Worm (Caenorhabditis elegans) whole organism, L2 larva: ENCODE data around the gene E02A10.4.
A peak's percentile ranks its signal among the peaks of the same experiment; 100 is the strongest.

Experiments
- C34F6.9 ChIP-seq: fragments of 150-350 bp; optimal IDR thresholded peaks from 2 replicates; lab custom pipeline; 2014; ENCODE audit warnings: missing biosample characterization, missing genetic modification characterization
- F13H6.1 ChIP-seq: sonication (generic microtip); optimal IDR thresholded peaks from 2 replicates; lab custom pipeline; 2016; ENCODE audit warnings: missing genetic modification characterization, missing compliant biosample characterization
- R02D3.7 ChIP-seq: fragments of 150-350 bp; optimal IDR thresholded peaks from 2 replicates; lab custom pipeline; 2014; ENCODE audit warnings: missing biosample characterization, missing genetic modification characterization
- alr-1 ChIP-seq: fragments of 150-350 bp; optimal IDR thresholded peaks from 2 replicates; lab custom pipeline; 2014; ENCODE audit warnings: missing biosample characterization, missing genetic modification characterization
- ama-1 ChIP-seq: fragments of 150-350 bp; optimal IDR thresholded peaks from 2 replicates; lab custom pipeline; 2018; ENCODE audit warnings: inconsistent platforms
- blmp-1 ChIP-seq: sonication (generic microtip); optimal IDR thresholded peaks from 2 replicates; lab custom pipeline; 2017; ENCODE audit warnings: missing genetic modification characterization, mild to moderate bottlenecking, missing compliant biosample characterization, antibody characterized with exemption, moderate library complexity; ENCODE audit not compliant: insufficient read depth
- ceh-16 ChIP-seq: fragments of 150-350 bp; optimal IDR thresholded peaks from 2 replicates; lab custom pipeline; 2014; ENCODE audit warnings: missing biosample characterization, missing genetic modification characterization
- crh-2 ChIP-seq: sonication (generic microtip); optimal IDR thresholded peaks from 2 replicates; lab custom pipeline; 2017; ENCODE audit warnings: missing biosample characterization, missing genetic modification characterization
- dmd-4 ChIP-seq: sonication (generic microtip); optimal IDR thresholded peaks from 2 replicates; lab custom pipeline; 2017; ENCODE audit warnings: missing biosample characterization, missing genetic modification characterization
- egl-27 ChIP-seq: sonication (generic microtip); optimal IDR thresholded peaks from 3 replicates; lab custom pipeline; 2017; ENCODE audit warnings: missing biosample characterization, missing genetic modification reagents, missing genetic modification characterization
- elt-3 ChIP-seq: sonication (generic microtip); optimal IDR thresholded peaks from 2 replicates; lab custom pipeline; 2017; ENCODE audit warnings: missing biosample characterization, missing genetic modification characterization
- fos-1 ChIP-seq: fragments of 150-350 bp; optimal IDR thresholded peaks from 2 replicates; lab custom pipeline; 2014; ENCODE audit warnings: missing biosample characterization, missing genetic modification characterization
- lin-11 ChIP-seq: fragments of 150-350 bp; sonication (generic microtip); optimal IDR thresholded peaks from 2 replicates; lab custom pipeline; 2014; ENCODE audit warnings: missing biosample characterization, missing genetic modification characterization, inconsistent platforms, mixed read lengths
- lin-39 ChIP-seq: fragments of 150-350 bp; optimal IDR thresholded peaks from 2 replicates; lab custom pipeline; 2014; ENCODE audit warnings: missing biosample characterization, missing genetic modification reagents, missing genetic modification characterization
- mab-5 ChIP-seq: fragments of 150-350 bp; optimal IDR thresholded peaks from 2 replicates; lab custom pipeline; 2014; ENCODE audit warnings: missing biosample characterization, missing genetic modification characterization
- mdl-1 ChIP-seq, 2 experiments: fragments of 150-350 bp in 1 of 2; sonication (generic microtip) in 1 of 2; optimal IDR thresholded peaks; 2 replicates each; lab custom pipeline; 2017; ENCODE audit warnings: missing biosample characterization in 2 of 2, missing genetic modification characterization in 2 of 2
- nhr-10 ChIP-seq: sonication (generic microtip); optimal IDR thresholded peaks from 2 replicates; lab custom pipeline; 2017; ENCODE audit warnings: missing biosample characterization, missing genetic modification characterization
- nhr-11 ChIP-seq: fragments of 150-350 bp; optimal IDR thresholded peaks from 2 replicates; lab custom pipeline; 2014; ENCODE audit warnings: missing biosample characterization, missing genetic modification characterization
- nhr-12 ChIP-seq: fragments of 150-350 bp; optimal IDR thresholded peaks from 2 replicates; lab custom pipeline; 2014; ENCODE audit warnings: missing biosample characterization, missing genetic modification characterization
- nhr-129 ChIP-seq: fragments of 150-350 bp; optimal IDR thresholded peaks from 2 replicates; lab custom pipeline; 2014; ENCODE audit warnings: missing biosample characterization, missing genetic modification characterization
- nhr-21 ChIP-seq: fragments of 150-350 bp; optimal IDR thresholded peaks from 2 replicates; lab custom pipeline; 2014; ENCODE audit warnings: missing biosample characterization, missing genetic modification characterization
- nhr-23 ChIP-seq: fragments of 150-350 bp; optimal IDR thresholded peaks from 2 replicates; lab custom pipeline; 2014; ENCODE audit warnings: missing biosample characterization, missing genetic modification reagents, missing genetic modification characterization
- nhr-25 ChIP-seq: fragments of 150-350 bp; sonication (generic microtip); optimal IDR thresholded peaks from 3 replicates; lab custom pipeline; 2014; ENCODE audit warnings: missing biosample characterization, missing genetic modification characterization
- nhr-6 ChIP-seq: fragments of 150-350 bp; optimal IDR thresholded peaks from 2 replicates; lab custom pipeline; 2014; ENCODE audit warnings: missing biosample characterization, missing genetic modification characterization
- nhr-77 ChIP-seq: fragments of 150-350 bp; optimal IDR thresholded peaks from 2 replicates; lab custom pipeline; 2014; ENCODE audit warnings: missing biosample characterization, missing genetic modification characterization
- peb-1 ChIP-seq: fragments of 150-350 bp; optimal IDR thresholded peaks from 2 replicates; lab custom pipeline; 2014; ENCODE audit warnings: missing biosample characterization, missing genetic modification characterization
- sem-4 ChIP-seq: fragments of 150-350 bp; optimal IDR thresholded peaks from 2 replicates; lab custom pipeline; 2014; ENCODE audit warnings: missing biosample characterization, missing genetic modification reagents, missing genetic modification characterization
- sma-3 ChIP-seq: sonication (generic microtip); optimal IDR thresholded peaks from 2 replicates; lab custom pipeline; 2016; ENCODE audit warnings: missing genetic modification reagents, missing genetic modification characterization, missing compliant biosample characterization
- sma-9 ChIP-seq, 2 experiments: fragments of 150-350 bp in 1 of 2; sonication (generic microtip) in 1 of 2; optimal IDR thresholded peaks; 2 replicates each; lab custom pipeline; 2014 to 2016; ENCODE audit warnings: missing genetic modification characterization in 2 of 2, mild to moderate bottlenecking in 1 of 2, missing biosample characterization in 1 of 2, missing compliant biosample characterization in 1 of 2, missing genetic modification reagents in 1 of 2, moderate library complexity in 1 of 2
- snpc-4 ChIP-seq: fragments of 150-350 bp; optimal IDR thresholded peaks from 2 replicates; lab custom pipeline; 2014; ENCODE audit warnings: missing biosample characterization, missing genetic modification characterization
- unc-39 ChIP-seq: fragments of 150-350 bp; optimal IDR thresholded peaks from 2 replicates; lab custom pipeline; 2014; ENCODE audit warnings: missing biosample characterization, missing genetic modification characterization
- unc-55 ChIP-seq: fragments of 150-350 bp; sonication (generic microtip); optimal IDR thresholded peaks from 3 replicates; lab custom pipeline; 2014; ENCODE audit warnings: missing biosample characterization, missing genetic modification reagents, missing genetic modification characterization
- unc-62 ChIP-seq: fragments of 150-350 bp; optimal IDR thresholded peaks from 2 replicates; lab custom pipeline; 2014; ENCODE audit warnings: missing biosample characterization, missing genetic modification reagents, missing genetic modification characterization
- zag-1 ChIP-seq: fragments of 150-350 bp; optimal IDR thresholded peaks from 2 replicates; lab custom pipeline; 2014; ENCODE audit warnings: missing biosample characterization, missing genetic modification characterization
- ztf-1 ChIP-seq: fragments of 200-800 bp; sonication (Bioruptor generic); conservative IDR thresholded peaks from 2 replicates; pipeline ENCODE4 v1.3.6; 2022; ENCODE audit warnings: missing genetic modification characterization, missing compliant biosample characterization

The E02A10.4 gene

ce11 chrV:12579299-12579698 is 11.5 kb upstream of the E02A10.4 start, which contains the start of gene E02A10.3:
Gene E02A10.3 (plus strand): TSS chrV:12579599.
- TF ChIP-seq mab-5 (tag; lab: Kevin White, UChicago), result no peak
- no peak for TF ChIP-seq ztf-1
- TF ChIP-seq unc-62 (GFP tag; lab: Kevin White, UChicago), result no peak
- TF ChIP-seq F13H6.1, result no peak
- TF ChIP-seq sma-9 (GFP tag; optimal IDR thresholded peaks at IDR 0.05; lab: Kevin White, UChicago), result no peak
- no peak for TF ChIP-seq sma-9 (tag; optimal IDR thresholded peaks at IDR 0.05; lab: Kevin White, UChicago)
- TF ChIP-seq, all 48 proteins: peak for 0

DNA sequence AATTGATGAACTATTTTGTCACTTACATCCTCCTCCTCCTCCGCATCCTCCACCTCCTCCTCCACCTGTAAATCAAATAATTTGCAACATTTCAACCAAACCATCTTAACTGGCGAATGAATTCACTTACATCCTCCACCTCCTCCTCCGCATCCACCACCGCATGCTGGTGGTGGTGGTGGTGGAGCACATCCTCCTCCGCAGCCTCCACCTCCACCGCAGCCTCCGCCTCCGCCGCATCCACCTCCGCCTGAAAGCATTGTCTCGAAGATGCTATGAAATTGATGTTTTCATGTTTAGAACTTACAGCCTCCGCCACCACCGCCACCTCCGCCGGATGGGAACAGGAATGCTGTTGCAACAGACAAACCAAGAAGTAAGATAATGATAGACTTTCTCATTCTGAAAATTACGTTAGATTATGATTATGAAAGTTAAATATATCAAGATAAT is 8.8 kb upstream of the E02A10.4 start, which contains the start of gene grl-23:
TSS of gene grl-23 (minus strand) at position 403 of the 453 bp plus-strand sequence.
- TF ChIP-seq elt-3 (tag; lab: Kevin White, UChicago), result no peak
- TF ChIP-seq dmd-4 (tag; lab: Kevin White, UChicago), result no peak
- TF ChIP-seq egl-27, result no peak
- TF ChIP-seq ztf-1, result no peak
- no peak for TF ChIP-seq fos-1 (tag; lab: Kevin White, UChicago)
- TF ChIP-seq unc-39 (tag; lab: Kevin White, UChicago), result no peak
- no peak for TF ChIP-seq sem-4 (tag; lab: Kevin White, UChicago)
- no peak for TF ChIP-seq nhr-12 (tag; lab: Kevin White, UChicago)
- TF ChIP-seq blmp-1 (tag; lab: Kevin White, UChicago), result no peak

DNA sequence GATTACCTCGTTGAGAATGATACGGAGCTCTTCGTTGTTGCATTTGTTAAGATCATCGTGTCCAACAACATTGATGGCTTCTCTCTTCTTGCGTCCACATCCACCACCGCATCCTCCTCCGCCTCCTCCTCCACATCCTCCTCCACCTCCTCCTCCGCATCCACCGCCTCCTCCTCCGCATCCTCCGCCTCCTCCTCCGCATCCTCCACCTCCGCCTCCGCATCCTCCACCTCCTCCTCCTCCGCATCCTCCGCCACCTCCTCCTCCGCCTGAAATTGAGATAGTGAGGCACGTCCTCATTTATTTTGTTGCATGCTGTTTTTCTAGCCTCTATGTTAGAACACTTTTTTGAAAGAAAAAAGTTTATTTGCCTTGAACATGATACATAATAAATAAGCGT is 8.1 kb upstream of the E02A10.4 start:
- TF ChIP-seq blmp-1 (tag; lab: Kevin White, UChicago) (no peak), lin-11 (tag; lab: Kevin White, UChicago) (no peak), alr-1 (tag; lab: Kevin White, UChicago) (no peak), nhr-12 (tag; lab: Kevin White, UChicago) (no peak), zag-1 (tag; lab: Kevin White, UChicago) (no peak), snpc-4 (tag; lab: Kevin White, UChicago) (no peak), crh-2 (tag; lab: Kevin White, UChicago) (no peak)

ce11 chrV:12570271-12570670 is 2.5 kb upstream of the E02A10.4 start:
- TF ChIP-seq nhr-11 (tag; lab: Kevin White, UChicago) (no peak), peb-1 (tag; lab: Kevin White, UChicago) (no peak), ama-1 (lab: Kevin White, UChicago) (no peak), nhr-25 (tag; lab: Kevin White, UChicago) (no peak), ztf-1 (no peak)

DNA sequence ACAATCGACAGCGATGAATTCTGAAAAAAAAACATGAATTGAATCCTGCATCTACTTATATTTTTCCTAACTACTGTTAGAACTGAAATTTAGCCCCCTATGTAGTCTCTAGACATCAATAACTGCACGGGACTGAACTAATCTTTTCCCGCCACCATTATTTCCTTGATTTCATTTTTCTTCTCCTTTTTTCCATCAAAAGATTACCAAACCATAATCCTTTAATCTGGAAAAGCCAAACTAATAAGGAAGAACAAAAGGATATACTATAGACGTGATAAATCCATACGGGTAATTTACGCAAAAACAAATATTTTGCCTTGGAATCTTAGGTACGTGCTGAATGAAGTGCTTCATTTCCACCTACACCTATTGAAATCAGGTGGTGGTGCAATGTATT is 438 bp downstream of the E02A10.4 start:
- no peak for TF ChIP-seq nhr-10
- no peak for TF ChIP-seq dmd-4 (tag; lab: Kevin White, UChicago)
- TF ChIP-seq nhr-129, result no peak
- no peak for TF ChIP-seq nhr-25 (tag; lab: Kevin White, UChicago)
- no peak for TF ChIP-seq lin-39
- no peak for TF ChIP-seq peb-1 (tag; lab: Kevin White, UChicago)

DNA sequence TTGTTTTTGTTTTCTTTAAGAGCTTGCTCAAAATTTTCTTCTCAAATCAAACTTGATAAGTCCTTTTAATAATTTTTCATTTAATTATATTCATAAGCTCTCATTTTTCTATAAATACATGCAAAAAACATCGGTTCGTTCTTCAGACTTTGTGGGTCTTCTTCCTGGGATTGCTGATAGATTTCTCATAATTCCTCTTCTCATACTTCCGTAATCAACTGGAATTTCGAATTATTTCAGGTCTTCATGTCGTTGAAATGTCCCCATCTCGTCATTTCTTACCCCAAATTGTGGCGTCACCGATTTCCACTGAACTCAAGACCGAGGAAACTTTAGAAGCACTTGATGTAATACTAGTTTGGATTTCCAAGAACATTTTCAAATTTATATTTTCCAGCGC is 2.8 kb downstream of the E02A10.4 start:
- TF ChIP-seq sma-9 (GFP tag; optimal IDR thresholded peaks at IDR 0.05; lab: Kevin White, UChicago) (peak; percentile 9), sma-9 (tag; optimal IDR thresholded peaks at IDR 0.05; lab: Kevin White, UChicago) (no peak), peb-1 (tag; lab: Kevin White, UChicago) (no peak), nhr-6 (no peak)
- TF ChIP-seq, all 48 proteins: peak for 1

- TF ChIP-seq mdl-1 (tag; optimal IDR thresholded peaks at IDR 0.05; lab: Kevin White, UChicago) (no peak), zag-1 (tag; lab: Kevin White, UChicago) (no peak), unc-39 (tag; lab: Kevin White, UChicago) (no peak), C34F6.9 (tag; lab: Kevin White, UChicago) (no peak), unc-55 (GFP tag; lab: Kevin White, UChicago) (no peak), nhr-23 (no peak), lin-11 (tag; lab: Kevin White, UChicago) (no peak), lin-39 (no peak), R02D3.7 (tag; lab: Kevin White, UChicago) (no peak), ceh-16 (tag; lab: Kevin White, UChicago) (no peak), peb-1 (tag; lab: Kevin White, UChicago) (no peak), F13H6.1 (no peak), nhr-6 (no peak), nhr-21 (tag; lab: Kevin White, UChicago) (no peak), unc-62 (GFP tag; lab: Kevin White, UChicago) (no peak), nhr-25 (tag; lab: Kevin White, UChicago) (no peak), nhr-77 (tag; lab: Kevin White, UChicago) (no peak), sma-3 (GFP tag; lab: Kevin White, UChicago) (no peak), ztf-1 (no peak)
Observed at ce11 chrV:12563187-12563586, 4.6 kb downstream of the E02A10.4 start, which contains the start of gene mrps-5. Gene mrps-5 (plus strand): TSS chrV:12563487.
